Fruit fly (Drosophila melanogaster): ENCODE data around the gene CG5555.

Gene CG5555

DNA sequence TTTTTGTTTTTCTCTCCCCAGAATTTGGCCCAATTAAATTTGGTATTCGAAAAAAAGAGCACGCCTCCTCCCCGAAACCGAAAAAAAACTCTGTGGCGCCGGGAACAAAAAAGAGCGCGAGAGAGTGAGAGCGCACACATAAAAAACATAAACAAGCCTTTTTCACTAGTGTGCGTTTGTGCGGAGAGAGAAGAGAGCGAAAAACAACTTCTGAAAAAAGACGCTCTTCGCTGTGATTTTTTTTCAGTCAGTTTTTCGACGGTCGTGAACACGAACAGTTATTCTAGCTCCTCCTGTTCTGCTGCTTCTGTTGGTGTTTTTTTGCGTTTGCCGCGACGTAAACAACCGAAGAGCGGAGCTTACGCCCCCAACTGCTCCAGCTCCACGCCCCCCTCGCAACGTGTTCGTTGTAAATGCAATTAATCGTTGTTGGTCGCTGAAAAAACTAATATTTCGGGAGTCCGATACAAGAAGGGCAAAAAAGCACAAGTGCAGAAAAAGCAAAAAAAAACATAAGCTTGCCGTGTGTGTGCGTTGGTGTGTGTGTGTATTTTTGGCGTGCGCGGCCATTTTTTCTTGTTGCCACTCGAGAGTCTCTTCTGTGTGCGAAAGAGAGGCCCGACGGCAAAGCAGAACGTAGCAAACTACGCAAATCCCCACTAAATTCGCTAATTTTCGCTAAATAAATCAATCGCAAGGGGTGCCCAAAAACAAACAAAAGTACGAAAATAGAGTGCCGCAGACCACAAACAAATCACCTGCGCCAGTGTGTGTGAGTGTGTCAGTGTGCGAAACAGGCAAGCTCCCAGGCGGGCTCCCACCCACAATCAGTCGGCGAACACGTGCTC, 16.1 kb downstream of the CG5555 start, which contains the start of gene sqz (continued):
- TF ChIP-seq amos (GFP tag; IDR thresholded peaks at IDR 0.05; ENCODE audit: partially characterized antibody) (peak; percentile 25; the same call in 1 of the 2 replicates), CG33213 (GFP tag; optimal IDR thresholded peaks at IDR 0.05) (no peak), CG17802 (tag; optimal IDR thresholded peaks at IDR 0.05) (no peak), ato (GFP tag; IDR thresholded peaks at IDR 0.05; ENCODE audit: partially characterized antibody) (no peak), odd (GFP tag; optimal IDR thresholded peaks at IDR 0.05) (peak; percentile 26), ems (GFP tag; optimal IDR thresholded peaks at IDR 0.05) (no peak), ara (GFP tag; IDR thresholded peaks at IDR 0.05) (0 out of 2 replicates have a peak, but pooled peaks have one; percentile 37), CG34376 (GFP tag; optimal IDR thresholded peaks at IDR 0.05) (peak; percentile 26)

DNA sequence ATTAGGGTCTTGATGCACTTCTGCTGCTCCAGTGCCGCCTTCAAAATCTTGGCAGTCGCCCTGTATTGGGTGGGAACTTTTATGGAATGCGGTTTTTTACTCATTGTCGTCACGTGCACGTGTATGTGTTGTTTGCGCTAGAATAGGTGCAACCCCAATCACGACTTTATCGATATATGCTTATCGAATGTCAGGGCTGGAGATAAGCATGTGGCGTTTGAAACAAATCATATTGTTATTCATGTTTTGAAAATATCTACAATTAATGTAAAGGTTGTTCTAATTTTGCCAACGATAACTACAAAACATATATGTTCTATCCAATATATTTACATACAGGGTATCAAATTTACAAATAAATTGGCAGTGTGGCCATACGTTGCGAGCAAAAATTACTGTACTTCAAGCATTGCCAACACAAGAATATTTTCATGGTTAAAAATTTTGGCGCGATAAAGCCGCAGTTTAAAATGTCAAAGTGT, 18.2 kb downstream of the CG5555 start, which contains the start of the genes CG42359 and Nsun5:
Gene CG42359, minus strand, starts transcription at position 166 of the 482 bp plus-strand sequence.
Gene Nsun5, minus strand, starts transcription at position 166 of the 482 bp plus-strand sequence.
- peak; percentile 96 for TF ChIP-seq sna (GFP tag; IDR thresholded peaks at IDR 0.05; ENCODE audit: partially characterized antibody)
- peak; percentile 89 for TF ChIP-seq her (GFP tag; optimal IDR thresholded peaks at IDR 0.05)
- TF ChIP-seq CG10543 (GFP tag; optimal IDR thresholded peaks at IDR 0.05) = peak; percentile 92
- TF ChIP-seq tio (GFP tag; optimal IDR thresholded peaks at IDR 0.05) = peak; percentile 76
- TF ChIP-seq CkIIα-i1 (GFP tag; IDR thresholded peaks at IDR 0.05) = no peak
- peak; percentile 85 for TF ChIP-seq Elba2 (GFP tag; optimal IDR thresholded peaks at IDR 0.05)
- peak; percentile 67 for TF ChIP-seq CG43689 (GFP tag; IDR thresholded peaks at IDR 0.05)
- peak; percentile 88 for TF ChIP-seq CG13424 (tag; optimal IDR thresholded peaks at IDR 0.05)
- peak; percentile 79 for TF ChIP-seq CG4328 (GFP tag; optimal IDR thresholded peaks at IDR 0.05)
- TF ChIP-seq CG1792 (GFP tag; optimal IDR thresholded peaks at IDR 0.05) = peak; percentile 87
- peak; percentile 84 for TF ChIP-seq CG3847 (GFP tag; IDR thresholded peaks at IDR 0.05)
- peak; percentile 62 for TF ChIP-seq Deaf1 (tag; optimal IDR thresholded peaks at IDR 0.05)
- TF ChIP-seq schlank (tag; optimal IDR thresholded peaks at IDR 0.05) = peak; percentile 80
- peak; percentile 76 for TF ChIP-seq Drgx (GFP tag; IDR thresholded peaks at IDR 0.05)
- TF ChIP-seq CG13775 (GFP tag; optimal IDR thresholded peaks at IDR 0.05) = peak; percentile 88
- TF ChIP-seq Mes4 (GFP tag; optimal IDR thresholded peaks at IDR 0.05) = peak; percentile 83
- TF ChIP-seq CG9215 (GFP tag; IDR thresholded peaks at IDR 0.05) = peak; percentile 100
- TF ChIP-seq lbe (GFP tag; optimal IDR thresholded peaks at IDR 0.05) = peak; percentile 88
- TF ChIP-seq CG12155 (GFP tag; optimal IDR thresholded peaks at IDR 0.05) = peak; percentile 90
- no peak for TF ChIP-seq br (optimal IDR thresholded peaks at IDR 0.05)
- TF ChIP-seq hbn (GFP tag; IDR thresholded peaks at IDR 0.05; ENCODE audit: partially characterized antibody) = peak; percentile 96
- peak; percentile 65 for TF ChIP-seq NK7.1 (GFP tag; optimal IDR thresholded peaks at IDR 0.05)
- peak; percentile 93 for TF ChIP-seq MESR4 (GFP tag; optimal IDR thresholded peaks at IDR 0.05)
- TF ChIP-seq sd (tag; optimal IDR thresholded peaks at IDR 0.05) = peak; percentile 99
- peak; percentile 76 for TF ChIP-seq run (tag; optimal IDR thresholded peaks at IDR 0.05)
- peak; percentile 85 for TF ChIP-seq CG12071 (GFP tag; optimal IDR thresholded peaks at IDR 0.05)
- TF ChIP-seq Kr (GFP tag; optimal IDR thresholded peaks at IDR 0.05) = no peak
- peak; percentile 87 for TF ChIP-seq oc (tag; optimal IDR thresholded peaks at IDR 0.05)
- peak; percentile 55 for TF ChIP-seq CG9437 (GFP tag; optimal IDR thresholded peaks at IDR 0.05)
- TF ChIP-seq CG12659 (GFP tag; optimal IDR thresholded peaks at IDR 0.05) = peak; percentile 92
- TF ChIP-seq CG30020 (tag; optimal IDR thresholded peaks at IDR 0.05) = peak; percentile 82
- TF ChIP-seq Dp (GFP tag; optimal IDR thresholded peaks at IDR 0.05) = peak; percentile 95
- peak; percentile 94 for TF ChIP-seq CG2712 (tag; optimal IDR thresholded peaks at IDR 0.05)
- peak; percentile 90 for TF ChIP-seq CG34422 (GFP tag; IDR thresholded peaks at IDR 0.05)
- peak; percentile 87 for TF ChIP-seq dmrt11E (tag; optimal IDR thresholded peaks at IDR 0.05)
- TF ChIP-seq Neu2 (GFP tag; optimal IDR thresholded peaks at IDR 0.05; ENCODE audit: borderline replicate concordance) = peak; percentile 70
- TF ChIP-seq al (GFP tag; IDR thresholded peaks at IDR 0.05) = peak; percentile 87
- TF ChIP-seq CG8478 (optimal IDR thresholded peaks at IDR 0.05) = no peak
- peak; percentile 88 for TF ChIP-seq Lhr (GFP tag; optimal IDR thresholded peaks at IDR 0.05)
